Worm (Caenorhabditis elegans): Measurements from ENCODE around the gene tbb-6.

tbb-6 gene

DNA sequence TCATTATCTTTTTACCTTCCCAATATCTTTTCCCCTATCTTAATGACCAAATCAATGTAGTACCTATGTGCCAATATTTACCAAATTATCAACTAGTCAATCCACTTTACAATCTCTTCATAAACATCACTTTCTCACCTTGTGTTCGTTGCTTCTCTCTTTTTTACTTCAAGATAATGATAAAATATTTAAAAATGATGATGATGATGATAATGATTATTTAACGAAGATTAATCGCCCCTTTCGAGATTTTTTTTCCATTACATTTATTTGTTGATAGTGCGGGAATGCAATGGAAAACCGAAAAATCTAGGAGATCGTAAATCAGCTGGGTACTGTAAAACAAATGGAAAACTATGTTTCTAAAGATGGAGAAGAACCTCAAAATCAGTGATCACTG is 32.8 kb downstream of the tbb-6 start:
- no peak for TF ChIP-seq R02D3.7 (tag; optimal IDR thresholded peaks at IDR 0.05)
- peak; percentile 12 for TF ChIP-seq mab-5 (tag; optimal IDR thresholded peaks at IDR 0.05)
- TF ChIP-seq unc-55 (GFP tag; optimal IDR thresholded peaks at IDR 0.05), result no peak
- no peak for TF ChIP-seq snpc-4 (tag; optimal IDR thresholded peaks at IDR 0.05)
- TF ChIP-seq skn-1 (tag; optimal IDR thresholded peaks at IDR 0.05), result no peak
- TF ChIP-seq lin-39 (tag; optimal IDR thresholded peaks at IDR 0.05), result no peak
- peak; percentile 61 for TF ChIP-seq sma-3 (GFP tag; optimal IDR thresholded peaks at IDR 0.05)
- TF ChIP-seq nhr-6 (tag; optimal IDR thresholded peaks at IDR 0.05), result no peak
- TF ChIP-seq lsy-2 (tag; optimal IDR thresholded peaks at IDR 0.05), result no peak
- TF ChIP-seq egl-27 (tag; optimal IDR thresholded peaks at IDR 0.05), result peak; percentile 22
- TF ChIP-seq nhr-25 (tag; optimal IDR thresholded peaks at IDR 0.05), result peak; percentile 28

DNA sequence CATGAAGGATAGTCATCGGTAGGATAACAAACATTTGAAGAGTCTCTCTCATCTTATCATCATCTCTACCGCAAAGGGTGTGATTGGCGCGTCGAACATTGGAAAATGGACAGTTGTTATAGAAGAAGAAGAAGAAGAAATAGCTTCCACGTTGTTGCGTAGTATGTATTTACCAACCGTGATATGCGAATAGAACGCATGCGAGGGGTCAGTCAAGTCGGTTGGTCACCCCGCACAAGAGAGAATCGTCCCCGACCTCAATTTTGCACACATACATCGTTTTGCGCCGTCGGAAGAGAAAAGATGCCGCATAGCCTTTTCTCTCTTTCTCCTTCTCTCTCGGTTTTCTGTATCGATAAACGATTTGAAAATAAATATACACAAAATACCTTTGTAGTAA is 33.7 kb downstream of the tbb-6 start:
- no peak for TF ChIP-seq dmd-4 (tag; optimal IDR thresholded peaks at IDR 0.05)
- no peak for TF ChIP-seq elt-1 (tag; optimal IDR thresholded peaks at IDR 0.05)
- peak; percentile 75 for TF ChIP-seq nhr-21 (tag; optimal IDR thresholded peaks at IDR 0.05)
- TF ChIP-seq lin-13 (GFP tag; optimal IDR thresholded peaks at IDR 0.05), result no peak
- no peak for TF ChIP-seq ceh-82 (tag; optimal IDR thresholded peaks at IDR 0.05)
- TF ChIP-seq zag-1 (tag; optimal IDR thresholded peaks at IDR 0.05), result no peak
- peak; percentile 19 for TF ChIP-seq sma-9 (GFP tag; optimal IDR thresholded peaks at IDR 0.05)
- no peak for TF ChIP-seq sma-9 (tag; optimal IDR thresholded peaks at IDR 0.05)
- TF ChIP-seq aly-2 (tag; optimal IDR thresholded peaks at IDR 0.05), result no peak
- TF ChIP-seq alr-1 (tag; optimal IDR thresholded peaks at IDR 0.05), result no peak
- peak; percentile 14 for TF ChIP-seq sem-4 (tag; optimal IDR thresholded peaks at IDR 0.05)

DNA sequence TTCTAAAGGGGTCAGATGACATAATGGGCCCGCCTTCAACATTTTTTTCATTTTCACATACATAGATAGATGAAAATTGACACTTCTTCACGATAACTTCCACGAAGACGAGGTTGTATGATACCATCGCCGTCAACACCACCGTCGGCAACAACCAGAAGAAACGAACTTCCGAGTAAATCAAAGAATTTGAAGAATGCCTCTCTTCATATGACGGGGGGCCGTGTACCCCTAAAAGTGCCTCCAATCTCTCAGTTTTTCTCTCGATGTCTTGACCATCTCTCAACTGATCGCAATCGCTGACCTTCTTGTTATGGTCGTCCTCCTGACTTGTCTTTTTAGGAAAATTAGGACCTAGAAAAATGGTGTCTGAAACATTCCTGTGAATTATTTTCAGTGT is 34.2 kb downstream of the tbb-6 start:
- peak; percentile 47 for TF ChIP-seq nhr-25 (tag; optimal IDR thresholded peaks at IDR 0.05)
- TF ChIP-seq ztf-11 (tag; optimal IDR thresholded peaks at IDR 0.05), result no peak
- peak; percentile 73 for TF ChIP-seq elt-1 (tag; optimal IDR thresholded peaks at IDR 0.05)
- peak; percentile 21 for TF ChIP-seq nhr-129 (tag; optimal IDR thresholded peaks at IDR 0.05)
- no peak for TF ChIP-seq nhr-23 (tag; optimal IDR thresholded peaks at IDR 0.05)
- peak; percentile 16 for TF ChIP-seq crh-2 (tag; optimal IDR thresholded peaks at IDR 0.05)
- TF ChIP-seq blmp-1 (tag; optimal IDR thresholded peaks at IDR 0.05; ENCODE audit: insufficient read depth), result peak; percentile 26
- TF ChIP-seq ZK546.5 (tag; optimal IDR thresholded peaks at IDR 0.05), result no peak
- TF ChIP-seq peb-1 (tag; optimal IDR thresholded peaks at IDR 0.05), result no peak
- TF ChIP-seq sma-9 (GFP tag; optimal IDR thresholded peaks at IDR 0.05), result peak; percentile 72
- no peak for TF ChIP-seq sma-9 (tag; optimal IDR thresholded peaks at IDR 0.05)
- no peak for TF ChIP-seq nhr-10 (tag; optimal IDR thresholded peaks at IDR 0.05)

DNA sequence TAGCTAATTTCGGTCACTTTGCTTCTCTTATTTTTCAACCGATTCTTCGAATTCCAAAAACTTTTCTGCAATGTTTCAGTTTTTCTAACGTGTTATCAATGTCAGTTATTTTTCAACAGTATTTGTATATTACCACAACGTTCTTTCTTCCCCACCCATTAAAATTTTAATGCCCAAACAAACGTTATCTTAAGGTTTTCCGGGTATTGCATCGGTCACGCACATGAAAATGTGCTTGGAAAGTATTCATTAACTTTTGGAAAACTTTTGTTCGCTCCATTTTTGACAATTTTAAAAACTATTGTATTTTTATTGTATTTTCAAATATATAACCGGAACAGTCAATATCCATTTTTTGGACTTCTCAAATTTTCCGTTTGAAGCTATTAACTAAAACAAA is 34.8 kb downstream of the tbb-6 start:
- no peak for TF ChIP-seq elt-3 (tag; optimal IDR thresholded peaks at IDR 0.05)
- no peak for TF ChIP-seq sma-9 (GFP tag; optimal IDR thresholded peaks at IDR 0.05)
- no peak for TF ChIP-seq sma-9 (tag; optimal IDR thresholded peaks at IDR 0.05)
- peak; percentile 22 for TF ChIP-seq gmeb-1 (tag; optimal IDR thresholded peaks at IDR 0.05)
- TF ChIP-seq nhr-237 (tag; optimal IDR thresholded peaks at IDR 0.05), result no peak
- TF ChIP-seq unc-62 (GFP tag; optimal IDR thresholded peaks at IDR 0.05), result no peak
- no peak for TF ChIP-seq aly-2 (tag; optimal IDR thresholded peaks at IDR 0.05)
- TF ChIP-seq fos-1 (tag; optimal IDR thresholded peaks at IDR 0.05), result peak; percentile 3
- TF ChIP-seq nhr-6 (tag; optimal IDR thresholded peaks at IDR 0.05), result no peak

DNA sequence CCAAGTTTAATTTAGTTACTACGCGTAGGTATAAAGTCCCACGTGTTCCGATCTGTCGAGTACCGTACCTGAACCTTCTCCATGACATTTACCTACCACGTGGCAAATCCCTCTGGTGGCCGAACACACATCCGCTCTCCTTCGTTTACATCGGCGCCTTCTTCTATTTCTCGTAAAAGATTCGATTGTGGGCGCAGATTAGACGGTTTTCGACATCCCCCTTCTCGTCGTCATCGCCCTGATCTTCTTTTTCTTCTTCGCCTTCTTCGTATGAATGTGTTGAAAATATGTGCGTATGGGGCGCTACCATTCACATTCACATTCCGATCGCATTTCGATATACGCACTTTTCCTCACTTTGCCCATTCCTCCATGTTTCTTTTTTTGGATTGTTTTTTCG is 35.5 kb downstream of the tbb-6 start:
- TF ChIP-seq lsy-2 (tag; optimal IDR thresholded peaks at IDR 0.05), result peak in 1 of 2 experiments; percentile 25
- no peak for TF ChIP-seq egl-27 (tag; optimal IDR thresholded peaks at IDR 0.05)

DNA sequence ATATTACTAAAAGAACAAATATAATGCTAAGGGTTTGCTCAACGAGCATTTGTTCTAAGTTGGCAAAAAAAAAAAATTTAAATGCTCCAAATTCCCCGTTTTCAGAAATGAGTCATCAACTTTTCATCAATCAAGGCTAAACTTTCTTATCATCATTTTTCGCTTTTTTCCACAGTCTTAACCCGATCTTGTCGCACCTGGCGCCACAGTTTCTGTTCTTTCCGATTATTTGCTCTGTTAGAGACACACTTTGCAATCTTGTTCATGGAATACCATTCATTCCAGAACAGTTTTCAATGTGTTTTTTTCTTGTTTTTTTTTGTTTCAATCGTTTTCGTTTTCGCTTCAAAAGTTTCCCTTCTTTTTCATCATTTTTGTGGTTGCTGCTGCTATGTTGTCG is 36.9 kb downstream of the tbb-6 start:
- no peak for TF ChIP-seq aly-2 (tag; optimal IDR thresholded peaks at IDR 0.05)
- no peak for TF ChIP-seq nhr-77 (tag; optimal IDR thresholded peaks at IDR 0.05)
- no peak for TF ChIP-seq nhr-129 (tag; optimal IDR thresholded peaks at IDR 0.05)
- no peak for TF ChIP-seq lin-11 (tag; optimal IDR thresholded peaks at IDR 0.05)
- peak; percentile 12 for TF ChIP-seq sma-3 (GFP tag; optimal IDR thresholded peaks at IDR 0.05)
- TF ChIP-seq gmeb-1 (tag; optimal IDR thresholded peaks at IDR 0.05), result no peak
- no peak for TF ChIP-seq ZK546.5 (tag; optimal IDR thresholded peaks at IDR 0.05)
- TF ChIP-seq ama-1 (optimal IDR thresholded peaks at IDR 0.05), result no peak
- TF ChIP-seq lsy-2 (tag; optimal IDR thresholded peaks at IDR 0.05), result no peak
- no peak for TF ChIP-seq unc-39 (tag; optimal IDR thresholded peaks at IDR 0.05)
- peak; percentile 84 for TF ChIP-seq sma-9 (GFP tag; optimal IDR thresholded peaks at IDR 0.05)
- no peak for TF ChIP-seq sma-9 (tag; optimal IDR thresholded peaks at IDR 0.05)
- no peak for TF ChIP-seq skn-1 (tag; optimal IDR thresholded peaks at IDR 0.05)
- no peak for TF ChIP-seq unc-55 (GFP tag; optimal IDR thresholded peaks at IDR 0.05)
- TF ChIP-seq alr-1 (tag; optimal IDR thresholded peaks at IDR 0.05), result no peak
- TF ChIP-seq nhr-11 (tag; optimal IDR thresholded peaks at IDR 0.05), result no peak
- TF ChIP-seq fos-1 (tag; optimal IDR thresholded peaks at IDR 0.05), result peak; percentile 92
- TF ChIP-seq unc-62 (GFP tag; optimal IDR thresholded peaks at IDR 0.05), result no peak
- peak; percentile 51 for TF ChIP-seq crh-2 (tag; optimal IDR thresholded peaks at IDR 0.05)
- TF ChIP-seq nhr-12 (tag; optimal IDR thresholded peaks at IDR 0.05), result no peak
- TF ChIP-seq mbf-1 (tag; optimal IDR thresholded peaks at IDR 0.05), result no peak
- no peak for TF ChIP-seq ceh-82 (tag; optimal IDR thresholded peaks at IDR 0.05)
